Worm (Caenorhabditis elegans) whole organism, midembryonic: ENCODE measurements around the gene ugt-45.

Source experiments
- T22C8.4 ChIP-seq: fragments of 200-800 bp; sonication (Bioruptor generic); IDR thresholded peaks from 2 replicates; pipeline ENCODE4 v1.3.6; 2022; ENCODE audit warnings: missing genetic modification characterization, missing compliant biosample characterization
- cog-1 ChIP-seq: sonication (generic microtip); optimal IDR thresholded peaks from 2 replicates; lab custom pipeline; 2016; ENCODE audit warnings: missing genetic modification characterization, missing compliant biosample characterization
- flt-1 ChIP-seq: fragments of 200-800 bp; sonication (Bioruptor generic); IDR thresholded peaks from 2 replicates; pipeline ENCODE4 v1.3.6; 2022; ENCODE audit warnings: missing genetic modification characterization, missing compliant biosample characterization
- klf-2 ChIP-seq: fragments of 200-800 bp; sonication (Bioruptor generic); conservative IDR thresholded peaks from 2 replicates; pipeline ENCODE4 v1.3.6; 2022; ENCODE audit warnings: missing genetic modification reagents, missing genetic modification characterization, missing compliant biosample characterization
- med-1 ChIP-seq: sonication (generic microtip); optimal IDR thresholded peaks from 2 replicates; lab custom pipeline; 2017; ENCODE audit warnings: missing genetic modification characterization, mild to moderate bottlenecking, missing compliant biosample characterization, antibody characterized with exemption, missing genetic modification reagents; ENCODE audit not compliant: insufficient read depth
- ref-1 ChIP-seq: fragments of 200-800 bp; sonication (Bioruptor generic); conservative IDR thresholded peaks from 2 replicates; pipeline ENCODE4 v1.3.6; 2022; ENCODE audit warnings: missing genetic modification reagents, missing genetic modification characterization, missing compliant biosample characterization
- tab-1 ChIP-seq: fragments of 200-800 bp; sonication (Bioruptor generic); IDR thresholded peaks from 2 replicates; pipeline ENCODE4 v1.3.6; 2022; ENCODE audit warnings: missing genetic modification characterization, missing compliant biosample characterization
- ztf-23 ChIP-seq: fragments of 200-800 bp; sonication (Bioruptor generic); IDR thresholded peaks from 2 replicates; pipeline ENCODE4 v1.3.6; 2022; ENCODE audit warnings: missing genetic modification reagents, missing genetic modification characterization, missing compliant biosample characterization
- ztf-29 ChIP-seq: fragments of 200-800 bp; sonication (Bioruptor generic); IDR thresholded peaks from 2 replicates; pipeline ENCODE4 v1.3.6; 2022; ENCODE audit warnings: missing genetic modification reagents, missing genetic modification characterization, missing compliant biosample characterization

DNA sequence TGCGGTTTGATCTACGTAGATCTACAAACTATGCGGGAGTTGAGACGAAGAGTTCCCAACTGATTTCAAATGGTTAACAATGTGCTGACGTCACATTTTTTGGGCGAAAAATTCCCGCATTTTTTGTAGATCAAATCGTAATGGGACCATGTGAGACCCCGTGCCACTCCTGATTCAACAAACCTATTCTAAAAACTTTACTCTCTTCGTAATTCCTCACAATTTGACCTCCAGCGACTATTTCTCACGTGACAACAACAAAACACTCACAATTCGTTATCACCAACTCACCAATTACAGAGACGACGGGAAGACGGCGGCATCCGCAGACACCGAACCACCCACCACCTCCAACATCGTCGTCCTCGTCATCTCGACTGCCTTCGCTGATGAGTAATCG lies 7.2 kb downstream of the ugt-45 start, which contains the start of gene siah-1:
- TF ChIP-seq ztf-23 (GFP tag; lab: Robert Waterston, UW) = no peak
- TF ChIP-seq klf-2 = no peak
- TF ChIP-seq ref-1 (GFP tag; lab: Robert Waterston, UW) = no peak
- TF ChIP-seq T22C8.4 (GFP tag; lab: Robert Waterston, UW) = no peak
- TF ChIP-seq cog-1 (tag; lab: Kevin White, UChicago) = no peak
- TF ChIP-seq tab-1 (GFP tag; lab: Robert Waterston, UW) = no peak
- TF ChIP-seq flt-1 (GFP tag; lab: Robert Waterston, UW) = no peak
- TF ChIP-seq ztf-29 = no peak
- TF ChIP-seq med-1 (GFP tag; lab: Kevin White, UChicago) = no peak
